Fruit fly (Drosophila melanogaster): ENCODE measurements around the gene Fadd.
A peak's percentile ranks its signal among the peaks of the same experiment; 100 is the strongest.

The Fadd gene

DNA sequence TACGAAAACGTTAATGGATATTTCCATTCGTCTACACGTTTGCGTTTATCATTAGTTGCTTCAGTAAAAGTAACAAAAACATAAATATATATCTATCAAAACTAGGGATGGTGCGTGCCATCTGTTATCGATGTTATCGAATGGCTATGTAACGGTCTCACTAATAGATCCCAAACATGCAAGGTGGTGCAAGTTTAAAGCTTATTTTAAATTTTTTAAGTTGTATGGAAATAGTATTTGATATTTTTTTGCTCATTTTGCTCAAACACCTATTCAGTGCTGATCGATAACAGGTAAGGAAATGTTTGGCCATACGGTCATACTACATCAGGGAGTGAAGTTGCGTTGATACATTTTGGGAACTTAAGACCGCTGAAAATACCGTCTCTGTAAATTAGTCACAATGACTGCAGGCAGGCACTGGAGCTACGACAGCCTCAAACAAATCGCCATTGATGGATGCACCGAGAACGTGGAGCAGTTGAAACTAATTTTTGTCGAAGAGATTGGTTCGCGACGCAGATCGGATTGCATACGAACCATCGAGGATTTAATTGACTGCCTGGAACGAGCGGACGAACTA is at the start of gene Fadd, which contains the start of the genes CG45099, CG6015 and pit:
Gene Fadd (plus strand): TSS at position 296 of the 583 bp plus-strand sequence.
Gene CG45099 (minus strand): TSS at position 127 of the 583 bp plus-strand sequence.
Gene CG6015 (minus strand): TSS at position 127 of the 583 bp plus-strand sequence.
Gene pit (plus strand): TSS at position 139 of the 583 bp plus-strand sequence.
- no peak for TF ChIP-seq CG17801 (GFP tag; optimal IDR thresholded peaks at IDR 0.05; ENCODE audit: partially characterized antibody)

- TF ChIP-seq CG17801 (GFP tag; optimal IDR thresholded peaks at IDR 0.05; ENCODE audit: partially characterized antibody): no peak
These were observed 46.7 kb upstream of the Fadd start for dm6 chr3R:21987546-21987945.

DNA sequence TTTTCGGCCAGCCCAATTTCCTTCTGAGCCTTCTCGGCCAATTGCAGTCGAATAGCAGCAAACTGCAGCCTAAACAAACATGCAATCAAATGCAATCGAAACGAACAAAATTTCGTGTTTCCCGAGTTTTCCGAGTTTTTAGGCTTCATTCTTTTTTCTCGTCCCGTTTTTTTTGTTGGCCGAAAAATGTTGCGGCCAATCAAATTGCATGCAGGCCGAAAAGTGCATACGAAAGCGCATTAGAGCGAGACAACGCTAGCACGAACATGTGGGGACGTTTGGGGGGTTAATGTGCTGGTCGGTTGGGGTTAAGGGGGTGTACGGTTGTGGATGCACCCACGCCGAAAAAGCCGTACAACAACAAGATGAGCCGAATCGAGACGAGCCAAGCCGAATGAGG is 44.5 kb upstream of the Fadd start:
- no peak for TF ChIP-seq CG17801 (GFP tag; optimal IDR thresholded peaks at IDR 0.05; ENCODE audit: partially characterized antibody)

- no peak for TF ChIP-seq CG17801 (GFP tag; optimal IDR thresholded peaks at IDR 0.05; ENCODE audit: partially characterized antibody)
These were observed 42.7 kb upstream of the Fadd start for dm6 chr3R:21991603-21992002.

DNA sequence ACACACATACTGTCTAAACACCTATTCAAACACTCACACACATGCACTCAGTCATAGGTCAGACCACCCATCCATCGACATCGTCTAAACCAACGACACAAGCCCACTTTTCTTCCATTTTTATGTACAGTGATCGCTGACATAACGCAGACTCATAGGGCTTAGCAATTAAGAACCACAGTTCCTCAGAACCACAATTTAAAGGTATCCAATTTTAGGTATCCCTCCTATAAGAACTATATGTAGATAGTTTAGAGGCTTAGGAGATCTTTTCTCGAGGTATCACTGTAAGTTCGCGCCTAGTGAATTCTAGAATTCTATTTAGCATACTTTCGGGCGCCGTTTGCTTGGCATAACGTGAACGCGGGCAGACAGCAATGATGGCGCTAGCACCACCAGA is 41.3 kb upstream of the Fadd start:
- peak; percentile 10 for TF ChIP-seq CG17801 (GFP tag; optimal IDR thresholded peaks at IDR 0.05; ENCODE audit: partially characterized antibody)

DNA sequence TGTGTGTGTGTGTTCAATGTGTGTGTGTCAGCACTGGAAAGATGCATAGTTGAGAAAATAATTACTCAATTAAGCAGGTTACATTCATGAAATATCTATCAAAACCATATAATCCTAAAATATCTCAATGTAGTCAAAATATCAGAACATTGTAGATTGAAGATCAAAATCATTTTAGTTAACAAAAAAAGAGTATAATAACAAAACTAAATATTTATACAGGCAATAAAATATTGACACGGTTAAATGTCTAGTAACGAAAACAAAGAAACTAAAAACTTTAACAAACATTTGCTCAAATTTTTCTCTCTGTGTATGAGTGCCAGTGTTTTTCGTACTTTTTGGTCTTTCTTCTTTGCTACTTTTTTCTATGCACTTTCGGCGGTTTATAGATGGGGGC is 35.4 kb upstream of the Fadd start:
- TF ChIP-seq CG17801 (GFP tag; optimal IDR thresholded peaks at IDR 0.05; ENCODE audit: partially characterized antibody): no peak

dm6 chr3R:21999641-22000040 is 34.6 kb upstream of the Fadd start:
- no peak for TF ChIP-seq CG17801 (GFP tag; optimal IDR thresholded peaks at IDR 0.05; ENCODE audit: partially characterized antibody)

DNA sequence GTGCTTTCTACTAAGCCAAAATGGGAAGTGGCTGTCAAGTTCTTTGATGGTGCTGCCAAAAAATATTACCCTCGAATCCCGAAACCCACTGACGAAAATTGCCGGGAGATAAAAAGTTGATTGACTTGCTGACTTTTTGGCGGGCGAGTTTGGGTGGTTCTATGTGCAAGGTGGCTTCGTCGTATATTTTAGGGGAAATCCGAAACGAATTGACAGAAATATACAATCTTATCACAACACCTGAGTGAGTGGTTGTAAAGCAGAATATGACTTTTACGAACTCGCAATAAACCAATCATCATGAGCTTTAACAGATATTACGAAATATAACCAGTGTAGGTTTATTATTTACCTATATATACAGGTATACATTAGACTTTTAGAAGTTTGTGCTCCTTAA is 30.7 kb upstream of the Fadd start:
- no peak for TF ChIP-seq CG17801 (GFP tag; optimal IDR thresholded peaks at IDR 0.05; ENCODE audit: partially characterized antibody)

- TF ChIP-seq CG17801 (GFP tag; optimal IDR thresholded peaks at IDR 0.05; ENCODE audit: partially characterized antibody): no peak
These were observed 19.9 kb upstream of the Fadd start, which contains the start of gene Theg for dm6 chr3R:22014397-22014796. Gene Theg, plus strand, starts transcription at chr3R:22014697.

DNA sequence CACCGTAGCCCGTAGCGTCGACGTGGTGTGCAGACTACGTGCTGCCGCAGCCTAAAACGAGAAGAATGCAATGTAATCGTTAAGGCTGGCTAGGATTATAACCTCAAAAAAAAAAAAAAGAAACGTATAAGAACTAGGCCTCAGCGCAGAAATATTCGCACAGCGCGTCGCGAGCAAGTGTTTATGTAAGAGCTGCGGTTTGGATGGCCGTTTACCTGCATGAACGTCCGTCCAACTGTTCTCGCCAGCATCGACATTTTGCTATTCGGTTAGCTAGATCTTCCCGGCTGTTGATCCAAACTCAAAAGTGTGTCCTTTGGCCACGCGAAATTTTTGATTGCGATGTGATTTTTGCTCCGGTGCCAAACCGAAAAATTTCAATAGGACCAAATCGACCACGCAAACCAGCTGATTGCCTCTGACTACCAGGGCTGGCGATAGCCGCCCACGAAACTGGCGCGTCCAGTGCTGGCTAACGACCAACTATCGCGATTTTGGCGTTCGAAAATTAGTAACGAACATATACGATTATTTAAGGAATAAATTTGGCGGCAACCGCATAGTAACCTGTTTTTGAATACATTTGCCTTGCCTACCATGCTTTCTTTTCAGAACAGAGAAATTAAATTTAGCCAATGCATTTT is 15.4 kb upstream of the Fadd start, which contains the start of gene Idh3b:
Gene Idh3b (minus strand): TSS at position 606 of the 644 bp plus-strand sequence.
- TF ChIP-seq CG17801 (GFP tag; optimal IDR thresholded peaks at IDR 0.05; ENCODE audit: partially characterized antibody): peak; percentile 61

DNA sequence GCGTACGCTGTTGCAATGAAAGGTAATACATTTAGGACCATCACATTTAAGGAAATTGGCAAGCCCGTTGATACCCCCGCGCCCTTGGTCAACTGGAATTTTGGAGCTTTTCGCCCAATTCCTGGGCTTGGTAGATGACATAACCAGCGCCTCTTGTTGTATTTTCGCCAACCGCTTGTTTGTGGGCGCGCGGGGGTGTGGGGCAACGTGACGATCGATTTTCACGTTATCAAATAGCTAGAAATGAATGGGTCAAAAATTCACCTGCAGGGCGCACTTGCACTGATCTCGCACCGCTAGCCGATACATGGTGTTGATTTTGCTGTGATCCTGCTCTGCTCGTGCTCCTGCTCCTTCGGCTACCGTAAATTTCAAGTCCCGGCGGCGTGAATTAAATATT is 11.6 kb upstream of the Fadd start:
- no peak for TF ChIP-seq CG17801 (GFP tag; optimal IDR thresholded peaks at IDR 0.05; ENCODE audit: partially characterized antibody)

dm6 chr3R:22023041-22023626 is 11.1 kb upstream of the Fadd start, which contains the start of the genes Mitofilin and mRpL35:
Gene Mitofilin, minus strand, starts transcription at chr3R:22023335.
Gene mRpL35, plus strand, starts transcription at chr3R:22023527.
- TF ChIP-seq CG17801 (GFP tag; optimal IDR thresholded peaks at IDR 0.05; ENCODE audit: partially characterized antibody): no peak

- TF ChIP-seq CG17801 (GFP tag; optimal IDR thresholded peaks at IDR 0.05; ENCODE audit: partially characterized antibody): peak; percentile 22
These were observed 8.9 kb upstream of the Fadd start, which contains the start of gene CG6028 for dm6 chr3R:22025320-22025719. Gene CG6028, minus strand, starts transcription at chr3R:22025506.

DNA sequence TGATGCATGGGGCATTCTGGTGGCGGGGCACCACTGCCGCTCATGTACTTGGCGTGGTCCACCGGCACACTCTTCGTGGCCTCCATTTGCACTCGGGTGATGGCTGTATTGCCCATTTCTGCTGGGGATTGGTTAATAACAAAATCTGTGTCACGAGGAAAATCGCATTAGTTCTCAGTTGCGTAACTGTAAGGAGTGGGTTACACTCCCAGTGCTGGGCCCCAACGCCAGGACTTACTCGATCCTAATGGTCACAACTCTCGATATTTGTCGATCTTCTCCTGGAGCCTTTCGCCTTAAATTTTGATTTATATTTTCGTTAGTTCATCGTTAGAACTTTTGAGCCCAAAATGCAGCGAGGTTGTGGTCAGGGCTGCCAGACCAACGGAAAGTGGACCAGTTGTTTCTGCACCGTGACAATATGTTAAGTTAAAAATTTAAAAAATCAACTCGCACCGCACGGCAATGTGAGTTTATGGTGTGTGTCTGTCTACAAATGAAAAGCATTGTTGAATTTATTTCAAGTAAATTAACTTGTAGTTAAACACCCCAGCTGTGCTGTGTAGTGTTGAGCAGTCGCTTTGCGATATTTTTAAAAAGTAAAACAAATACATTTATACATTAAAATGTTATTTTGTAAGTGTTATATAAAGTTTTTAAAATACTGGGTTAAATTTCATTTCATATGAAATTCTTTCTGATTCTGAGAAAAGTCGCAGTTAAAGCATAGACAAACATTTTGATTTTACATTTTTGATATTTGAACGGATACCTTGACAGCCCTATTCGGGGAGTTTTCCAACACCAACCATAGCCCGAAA is 7.1 kb upstream of the Fadd start, which contains the start of the genes Cchl and ND-42:
Gene Cchl (minus strand): TSS at position 559 of the 821 bp plus-strand sequence.
Gene ND-42 (plus strand): TSS at position 788 of the 821 bp plus-strand sequence.
- TF ChIP-seq CG17801 (GFP tag; optimal IDR thresholded peaks at IDR 0.05; ENCODE audit: partially characterized antibody): peak; percentile 72

dm6 chr3R:22027743-22028099 is 6.5 kb upstream of the Fadd start:
- TF ChIP-seq CG17801 (GFP tag; optimal IDR thresholded peaks at IDR 0.05; ENCODE audit: partially characterized antibody): no peak
